Fruit fly (Drosophila melanogaster): ENCODE measurements around the gene CG31909.

Gene CG31909

dm6 chr2L:7222829-7223272 is 34.5 kb upstream of the CG31909 start, which contains the start of gene mEFG1 (continued):
- no peak for TF ChIP-seq Aef1 (GFP tag; IDR thresholded peaks at IDR 0.05)
- no peak for TF ChIP-seq Nf-YA (GFP tag; IDR thresholded peaks at IDR 0.05)
- TF ChIP-seq dm (GFP tag; optimal IDR thresholded peaks at IDR 0.05) = peak; percentile 78
- TF ChIP-seq amos (GFP tag; IDR thresholded peaks at IDR 0.05; ENCODE audit: partially characterized antibody) = peak; percentile 75; the same call in 1 of the 2 replicates
- TF ChIP-seq CG13287 (GFP tag; IDR thresholded peaks at IDR 0.05; ENCODE audit: partially characterized antibody) = peak; percentile 86
- no peak for TF ChIP-seq abd-A (tag; optimal IDR thresholded peaks at IDR 0.05)
- TF ChIP-seq CG6813 (GFP tag; optimal IDR thresholded peaks at IDR 0.05) = no peak
- peak; percentile 79 for TF ChIP-seq sqz (GFP tag; optimal IDR thresholded peaks at IDR 0.05)
- TF ChIP-seq CG10431 (GFP tag; optimal IDR thresholded peaks at IDR 0.05) = no peak
- TF ChIP-seq ci (GFP tag; IDR thresholded peaks at IDR 0.05) = no peak
- TF ChIP-seq bigmax (GFP tag; optimal IDR thresholded peaks at IDR 0.05) = no peak
- TF ChIP-seq CG17361 (GFP tag; IDR thresholded peaks at IDR 0.05) = no peak; the same call in 2 of the 3 replicates
- TF ChIP-seq vfl (GFP tag; optimal IDR thresholded peaks at IDR 0.05) = no peak
- no peak for TF ChIP-seq Max (GFP tag; optimal IDR thresholded peaks at IDR 0.05)
- TF ChIP-seq CG2199 (GFP tag; IDR thresholded peaks at IDR 0.05) = no peak
- peak; percentile 82 for TF ChIP-seq tna (GFP tag; IDR thresholded peaks at IDR 0.05; ENCODE audit: partially characterized antibody)
- TF ChIP-seq Dfd (GFP tag; optimal IDR thresholded peaks at IDR 0.05) = no peak
- no peak for TF ChIP-seq wek (GFP tag; optimal IDR thresholded peaks at IDR 0.05)
- TF ChIP-seq Med (GFP tag) = no peak
- no peak for TF ChIP-seq esg (GFP tag; conservative IDR thresholded peaks at IDR 0.05)
- TF ChIP-seq Fer2 (tag; optimal IDR thresholded peaks at IDR 0.05) = no peak
- no peak for TF ChIP-seq CG17385 (GFP tag; optimal IDR thresholded peaks at IDR 0.05)
- TF ChIP-seq sens (GFP tag) = peak; percentile 62
- no peak for TF ChIP-seq Hmx (GFP tag; optimal IDR thresholded peaks at IDR 0.05)
- no peak for TF ChIP-seq CG13624 (GFP tag; optimal IDR thresholded peaks at IDR 0.05)
- TF ChIP-seq kay (GFP tag; optimal IDR thresholded peaks at IDR 0.05) = no peak
- no peak for TF ChIP-seq crp (GFP tag; optimal IDR thresholded peaks at IDR 0.05)
- TF ChIP-seq CG4360 (GFP tag; IDR thresholded peaks at IDR 0.05) = no peak
- TF ChIP-seq CG12104 (GFP tag; optimal IDR thresholded peaks at IDR 0.05) = no peak
- TF ChIP-seq jigr1 (GFP tag; IDR thresholded peaks at IDR 0.05) = no peak
- TF ChIP-seq Kr (GFP tag; optimal IDR thresholded peaks at IDR 0.05) = no peak
- no peak for TF ChIP-seq sens-2 (GFP tag; IDR thresholded peaks at IDR 0.05)
- TF ChIP-seq exex (tag; optimal IDR thresholded peaks at IDR 0.05) = no peak
- no peak for TF ChIP-seq CG10565 (GFP tag; optimal IDR thresholded peaks at IDR 0.05)
- TF ChIP-seq fu2 (GFP tag; optimal IDR thresholded peaks at IDR 0.05) = no peak
- no peak for TF ChIP-seq CG10959 (GFP tag; IDR thresholded peaks at IDR 0.05)
- TF ChIP-seq grn (GFP tag; optimal IDR thresholded peaks at IDR 0.05) = no peak
- no peak for TF ChIP-seq HLH3B (GFP tag; IDR thresholded peaks at IDR 0.05)
- TF ChIP-seq Sin3A (optimal IDR thresholded peaks at IDR 0.05) = peak; percentile 12
- no peak for TF ChIP-seq CG4404 (GFP tag; IDR thresholded peaks at IDR 0.05)
- no peak for TF ChIP-seq CG5245 (GFP tag; optimal IDR thresholded peaks at IDR 0.05)
- TF ChIP-seq Trl (optimal IDR thresholded peaks at IDR 0.05) = no peak
- TF ChIP-seq Trl (GFP tag; optimal IDR thresholded peaks at IDR 0.05) = no peak
- no peak for TF ChIP-seq dati (GFP tag; IDR thresholded peaks at IDR 0.05)
- TF ChIP-seq CG31388 (GFP tag; optimal IDR thresholded peaks at IDR 0.05) = no peak
- TF ChIP-seq gcm (GFP tag; optimal IDR thresholded peaks at IDR 0.05) = peak; percentile 9
- no peak for TF ChIP-seq CG1602 (GFP tag; optimal IDR thresholded peaks at IDR 0.05)
- TF ChIP-seq salm (tag; optimal IDR thresholded peaks at IDR 0.05) = no peak
- TF ChIP-seq CG8359 (GFP tag; optimal IDR thresholded peaks at IDR 0.05; ENCODE audit: borderline replicate concordance) = no peak
- no peak for TF ChIP-seq CG1792 (GFP tag; optimal IDR thresholded peaks at IDR 0.05)
- no peak for TF ChIP-seq Mes4 (GFP tag; optimal IDR thresholded peaks at IDR 0.05)
- no peak for TF ChIP-seq Antp (GFP tag; optimal IDR thresholded peaks at IDR 0.05)
- TF ChIP-seq CG3407 (GFP tag; optimal IDR thresholded peaks at IDR 0.05) = no peak
